Worm (Caenorhabditis elegans) whole organism, mixed stage, embryonic: ENCODE data around the gene C34C6.9.
A peak's percentile ranks its signal among the peaks of the same experiment; 100 is the strongest.

ENCODE experiments used
- M03D4.4 ChIP-seq: sonication (generic microtip); optimal IDR thresholded peaks from 2 replicates; lab custom pipeline; 2017; ENCODE audit warnings: mild to moderate bottlenecking, missing genetic modification characterization, missing compliant biosample characterization
- bed-3 ChIP-seq: fragments of 200-800 bp; sonication (Bioruptor generic); optimal IDR thresholded peaks from 3 replicates; lab custom pipeline; 2018; ENCODE audit warnings: mild to moderate bottlenecking, missing genetic modification characterization, moderate library complexity, missing compliant biosample characterization
- blmp-1 ChIP-seq: fragments of 150-350 bp; optimal IDR thresholded peaks from 2 replicates; lab custom pipeline; 2014; ENCODE audit warnings: missing biosample characterization, missing genetic modification characterization
- ceh-83 ChIP-seq: fragments of 200-800 bp; sonication (Bioruptor generic); optimal IDR thresholded peaks from 2 replicates; lab custom pipeline; 2018; ENCODE audit warnings: mild to moderate bottlenecking, missing genetic modification characterization, missing compliant biosample characterization
- ces-1 ChIP-seq: fragments of 150-350 bp; optimal IDR thresholded peaks from 2 replicates; lab custom pipeline; 2014; ENCODE audit warnings: missing biosample characterization, missing genetic modification reagents, missing genetic modification characterization
- cnd-1 ChIP-seq: fragments of 200-800 bp; sonication (Bioruptor generic); optimal IDR thresholded peaks from 2 replicates; lab custom pipeline; 2018; ENCODE audit warnings: mild to moderate bottlenecking, missing genetic modification characterization, missing compliant biosample characterization
- drap-1 ChIP-seq: fragments of 200-800 bp; sonication (Bioruptor generic); optimal IDR thresholded peaks from 3 replicates; lab custom pipeline; 2018; ENCODE audit warnings: mild to moderate bottlenecking, missing genetic modification characterization, missing compliant biosample characterization
- elt-1 ChIP-seq: sonication (generic microtip); optimal IDR thresholded peaks from 2 replicates; lab custom pipeline; 2017; ENCODE audit warnings: missing genetic modification characterization, mild to moderate bottlenecking, missing compliant biosample characterization, antibody characterized with exemption, moderate library complexity, borderline replicate concordance; ENCODE audit not compliant: insufficient read depth
- elt-3 ChIP-seq: fragments of 150-350 bp; optimal IDR thresholded peaks from 2 replicates; lab custom pipeline; 2014; ENCODE audit warnings: missing biosample characterization, missing genetic modification characterization
- ham-2 ChIP-seq: fragments of 200-800 bp; sonication (Bioruptor generic); optimal IDR thresholded peaks from 2 replicates; lab custom pipeline; 2018; ENCODE audit warnings: mild to moderate bottlenecking, missing genetic modification characterization, missing compliant biosample characterization
- lin-13 ChIP-seq: fragments of 150-350 bp; optimal IDR thresholded peaks from 2 replicates; lab custom pipeline; 2014; ENCODE audit warnings: missing biosample characterization, missing genetic modification characterization
- lin-32 ChIP-seq: fragments of 200-800 bp; sonication (Bioruptor generic); optimal IDR thresholded peaks from 2 replicates; lab custom pipeline; 2018; ENCODE audit warnings: mild to moderate bottlenecking, missing genetic modification characterization, missing compliant biosample characterization
- lsy-2 ChIP-seq: fragments of 150-350 bp; optimal IDR thresholded peaks from 2 replicates; lab custom pipeline; 2014; ENCODE audit warnings: missing biosample characterization, missing genetic modification characterization
- mab-5 ChIP-seq: fragments of 150-350 bp; optimal IDR thresholded peaks from 2 replicates; lab custom pipeline; 2014; ENCODE audit warnings: missing biosample characterization, missing genetic modification characterization
- mep-1 ChIP-seq: fragments of 150-350 bp; optimal IDR thresholded peaks from 2 replicates; lab custom pipeline; 2017; ENCODE audit warnings: missing biosample characterization, missing genetic modification reagents, missing genetic modification characterization, inconsistent platforms
- nhr-2 ChIP-seq: fragments of 150-350 bp; optimal IDR thresholded peaks from 2 replicates; lab custom pipeline; 2014; ENCODE audit warnings: missing biosample characterization, missing genetic modification characterization
- nhr-28 ChIP-seq: fragments of 150-350 bp; optimal IDR thresholded peaks from 2 replicates; lab custom pipeline; 2014; ENCODE audit warnings: missing biosample characterization, missing genetic modification characterization
- pha-4 ChIP-seq: fragments of 150-350 bp; optimal IDR thresholded peaks from 2 replicates; lab custom pipeline; 2018; ENCODE audit warnings: missing biosample characterization, missing genetic modification reagents, missing genetic modification characterization
- snpc-4 ChIP-seq: fragments of 150-350 bp; optimal IDR thresholded peaks from 2 replicates; lab custom pipeline; 2014; ENCODE audit warnings: missing biosample characterization, missing genetic modification characterization
- sptf-1 ChIP-seq: sonication (generic microtip); optimal IDR thresholded peaks from 2 replicates; lab custom pipeline; 2017; ENCODE audit warnings: mild to moderate bottlenecking, missing genetic modification characterization, moderate library complexity, missing compliant biosample characterization
- unc-120 ChIP-seq: sonication (generic microtip); optimal IDR thresholded peaks from 2 replicates; lab custom pipeline; 2017; ENCODE audit warnings: missing genetic modification characterization, missing compliant biosample characterization; ENCODE audit not compliant: poor library complexity, severe bottlenecking
- unc-39 ChIP-seq: fragments of 150-350 bp; optimal IDR thresholded peaks from 2 replicates; lab custom pipeline; 2014; ENCODE audit warnings: missing biosample characterization, missing genetic modification characterization
- unc-62 ChIP-seq: fragments of 150-350 bp; optimal IDR thresholded peaks from 2 replicates; lab custom pipeline; 2014; ENCODE audit warnings: missing biosample characterization, missing genetic modification reagents, missing genetic modification characterization
- zip-8 ChIP-seq: fragments of 150-350 bp; optimal IDR thresholded peaks from 2 replicates; lab custom pipeline; 2014; ENCODE audit warnings: missing biosample characterization, missing genetic modification characterization

C34C6.9 gene

DNA sequence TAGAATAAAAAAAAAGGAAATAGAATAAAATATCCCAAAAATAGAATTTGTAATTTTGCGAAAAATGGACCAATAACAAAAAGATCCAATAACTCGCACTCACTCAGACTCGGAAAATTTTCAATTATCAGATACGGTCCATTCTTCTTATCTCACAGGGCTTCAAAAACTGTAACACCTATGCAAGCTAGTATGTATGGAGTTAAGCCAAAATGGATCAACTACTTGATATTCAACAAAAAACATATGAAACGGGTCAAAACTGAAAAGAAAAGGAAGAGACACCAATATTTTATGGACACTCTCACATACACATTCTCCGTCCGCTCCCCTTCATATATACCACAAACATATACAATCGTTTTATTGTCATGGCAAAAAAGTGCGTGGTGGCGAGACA is at the start of gene C34C6.9:
TSS of gene C34C6.9 (plus strand) at position 301 of the 400 bp plus-strand sequence.
- no peak for TF ChIP-seq elt-3 (tag; lab: Kevin White, UChicago)
- TF ChIP-seq lin-32 (GFP tag; lab: Kevin White, UChicago): no peak
- no peak for TF ChIP-seq sptf-1

DNA sequence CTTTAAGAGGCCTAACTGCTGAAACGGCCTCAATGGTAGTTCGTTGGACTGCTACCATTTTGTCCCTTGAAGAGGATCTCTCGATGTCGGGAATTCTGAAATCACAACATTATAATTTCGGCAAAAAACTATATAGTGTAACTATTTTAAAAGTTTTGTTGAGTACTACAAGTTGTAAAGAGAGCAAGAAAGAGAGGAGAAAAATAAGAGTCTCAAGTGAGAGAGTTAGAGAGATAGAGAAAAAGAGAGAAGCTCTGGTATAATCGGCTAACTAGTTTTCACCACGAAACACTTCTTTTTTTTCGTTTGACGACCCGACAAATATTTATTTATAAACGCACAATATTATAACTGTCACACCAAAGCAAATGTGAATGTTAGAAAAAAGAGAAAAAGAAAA is 48.1 kb upstream of the C34C6.9 start, which contains the start of gene vab-9:
TSS of gene vab-9 (minus strand) at position 101 of the 400 bp plus-strand sequence.
- TF ChIP-seq ces-1 (GFP tag; lab: Kevin White, UChicago): peak; percentile 51
- no peak for TF ChIP-seq ceh-83 (GFP tag; lab: Kevin White, UChicago)
- TF ChIP-seq mab-5 (tag; lab: Kevin White, UChicago): no peak

- no peak for TF ChIP-seq nhr-2
- no peak for TF ChIP-seq bed-3 (GFP tag; lab: Kevin White, UChicago)
- TF ChIP-seq, all 35 proteins: peak for 0
These were observed 46.2 kb upstream of the C34C6.9 start for ce11 chrII:8639553-8639952.

DNA sequence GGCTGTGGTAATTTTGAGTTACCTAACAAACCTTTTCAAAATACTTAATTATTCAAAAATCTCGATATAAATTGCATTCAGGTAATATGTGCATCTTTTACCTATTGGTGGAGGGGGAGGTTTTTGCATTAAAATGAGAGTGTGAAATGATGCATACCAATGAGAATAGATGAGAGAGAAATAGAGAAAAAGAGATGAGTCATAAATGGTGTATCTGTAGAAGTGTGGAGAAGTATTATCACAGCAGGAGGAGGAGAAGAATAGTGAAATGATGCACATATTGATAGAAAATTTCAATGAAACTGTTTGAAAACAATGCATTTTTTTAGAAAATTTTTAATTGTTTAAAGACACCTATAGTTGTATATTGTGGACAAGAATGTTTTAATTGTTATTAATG is 45.2 kb upstream of the C34C6.9 start:
- no peak for TF ChIP-seq nhr-28

ce11 chrII:8641131-8641530 is 44.6 kb upstream of the C34C6.9 start, which contains the start of gene D2085.7:
Gene D2085.7 (plus strand): TSS chrII:8641381.
- TF ChIP-seq zip-8 (tag; lab: Kevin White, UChicago) (no peak), lin-13 (no peak), ham-2 (GFP tag; lab: Kevin White, UChicago) (peak; percentile 56), unc-120 (tag; lab: Kevin White, UChicago) (no peak)
- TF ChIP-seq, all 35 proteins: peak for 1

DNA sequence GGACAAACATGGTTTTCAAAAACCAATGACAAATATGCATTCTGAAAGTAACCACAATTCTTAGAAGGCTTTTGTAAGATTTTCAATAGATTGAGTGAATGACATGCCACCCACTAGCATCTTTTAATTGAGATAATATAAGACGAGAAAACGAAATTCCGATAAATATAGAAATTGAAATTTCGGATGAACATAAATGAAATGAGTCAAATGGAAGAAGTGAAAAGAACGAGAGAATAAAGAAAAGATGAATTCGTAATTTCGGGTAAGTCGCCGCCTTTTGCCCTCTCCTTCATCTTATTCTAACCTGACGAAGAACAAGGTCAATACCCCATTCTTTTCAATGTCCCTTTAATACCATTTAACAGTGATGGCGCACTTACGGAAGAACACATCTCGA is 43.3 kb upstream of the C34C6.9 start:
- TF ChIP-seq unc-39 (tag; lab: Kevin White, UChicago): no peak
- TF ChIP-seq blmp-1: peak; percentile 86
- no peak for TF ChIP-seq unc-120 (tag; lab: Kevin White, UChicago)

- TF ChIP-seq ces-1 (GFP tag; lab: Kevin White, UChicago) (peak; percentile 60), unc-62 (GFP tag; lab: Kevin White, UChicago) (peak; percentile 2), elt-1 (tag; lab: Kevin White, UChicago) (no peak)
These were observed 41.9 kb upstream of the C34C6.9 start for ce11 chrII:8643627-8644356.

- TF ChIP-seq unc-39 (tag; lab: Kevin White, UChicago) (no peak), cnd-1 (tag; lab: Kevin White, UChicago) (no peak), mep-1 (tag; lab: Kevin White, UChicago) (no peak), zip-8 (tag; lab: Kevin White, UChicago) (no peak), blmp-1 (no peak), ces-1 (GFP tag; lab: Kevin White, UChicago) (no peak), sptf-1 (no peak), pha-4 (tag; lab: Kevin White, UChicago) (no peak), drap-1 (GFP tag; lab: Kevin White, UChicago) (no peak), snpc-4 (no peak), unc-62 (GFP tag; lab: Kevin White, UChicago) (no peak), nhr-28 (no peak), lsy-2 (no peak), M03D4.4 (tag; lab: Kevin White, UChicago) (no peak), nhr-2 (no peak), elt-1 (tag; lab: Kevin White, UChicago) (no peak)
These were observed 39.3 kb upstream of the C34C6.9 start for ce11 chrII:8646437-8646836.
